Fruit fly (Drosophila melanogaster): ENCODE data around the gene CG42655.

Gene CG42655

dm6 chr3L:19979592-19979991, 26.1 kb upstream of the CG42655 start, which contains the start of gene CG14182 (continued):
- TF ChIP-seq stc (GFP tag; IDR thresholded peaks at IDR 0.05) = no peak
- TF ChIP-seq CG1792 (GFP tag; optimal IDR thresholded peaks at IDR 0.05) = no peak
- no peak for TF ChIP-seq CG10462 (GFP tag; optimal IDR thresholded peaks at IDR 0.05)
- peak; percentile 99 for TF ChIP-seq CG15514 (GFP tag; optimal IDR thresholded peaks at IDR 0.05)
- peak; percentile 49 for TF ChIP-seq knrl (GFP tag; IDR thresholded peaks at IDR 0.05; ENCODE audit: partially characterized antibody)
- TF ChIP-seq Doc3 (GFP tag; IDR thresholded peaks at IDR 0.05; ENCODE audit: partially characterized antibody) = peak; percentile 31; the same call in 1 of the 3 replicates
- peak; percentile 70 for TF ChIP-seq MESR4 (GFP tag; optimal IDR thresholded peaks at IDR 0.05)
- TF ChIP-seq oc (tag; optimal IDR thresholded peaks at IDR 0.05) = no peak
- TF ChIP-seq E2f2 (GFP tag; IDR thresholded peaks at IDR 0.05) = peak; percentile 93
- TF ChIP-seq zf30C (GFP tag; optimal IDR thresholded peaks at IDR 0.05) = no peak
- no peak for TF ChIP-seq CG11695 (GFP tag; IDR thresholded peaks at IDR 0.05)
- 0 out of 2 replicates have a peak, but pooled peaks have one; percentile 7 for TF ChIP-seq bbx (GFP tag; IDR thresholded peaks at IDR 0.05; ENCODE audit: partially characterized antibody)
- TF ChIP-seq gcm (GFP tag; optimal IDR thresholded peaks at IDR 0.05) = no peak
- 0 out of 3 replicates have a peak, but pooled peaks have one; percentile 39 for TF ChIP-seq Opbp (GFP tag; IDR thresholded peaks at IDR 0.05; ENCODE audit: partially characterized antibody)
- peak; percentile 63 for TF ChIP-seq sens (GFP tag)
- no peak for TF ChIP-seq Bdp1 (GFP tag; optimal IDR thresholded peaks at IDR 0.05)

dm6 chr3L:19978088-19978487, 24.6 kb upstream of the CG42655 start:
- no peak for TF ChIP-seq cato (GFP tag; optimal IDR thresholded peaks at IDR 0.05; ENCODE audit: borderline replicate concordance)
- no peak for TF ChIP-seq CG6175 (GFP tag; IDR thresholded peaks at IDR 0.05)
- TF ChIP-seq mld (GFP tag; IDR thresholded peaks at IDR 0.05; ENCODE audit: partially characterized antibody) = no peak
- TF ChIP-seq her (GFP tag; optimal IDR thresholded peaks at IDR 0.05) = no peak
- TF ChIP-seq ewg (GFP tag; optimal IDR thresholded peaks at IDR 0.05) = peak; percentile 18
- no peak for TF ChIP-seq dpn (GFP tag; optimal IDR thresholded peaks at IDR 0.05)

dm6 chr3L:19968725-19969598, 15.4 kb upstream of the CG42655 start:
- TF ChIP-seq Blimp-1 (GFP tag; optimal IDR thresholded peaks at IDR 0.05) = no peak
- TF ChIP-seq CG16863 (GFP tag; optimal IDR thresholded peaks at IDR 0.05) = no peak
- TF ChIP-seq Hand (GFP tag; optimal IDR thresholded peaks at IDR 0.05) = peak; percentile 15
- TF ChIP-seq bigmax (GFP tag; optimal IDR thresholded peaks at IDR 0.05) = no peak
- TF ChIP-seq mld (GFP tag; IDR thresholded peaks at IDR 0.05; ENCODE audit: partially characterized antibody) = no peak
- no peak for TF ChIP-seq wor (GFP tag; IDR thresholded peaks at IDR 0.05)
- no peak for TF ChIP-seq CG9817 (tag; optimal IDR thresholded peaks at IDR 0.05)
- TF ChIP-seq gem (tag; optimal IDR thresholded peaks at IDR 0.05) = no peak
- TF ChIP-seq Hmr (GFP tag; optimal IDR thresholded peaks at IDR 0.05) = peak; percentile 61
- no peak for TF ChIP-seq Poxn (GFP tag; IDR thresholded peaks at IDR 0.05)
- no peak for TF ChIP-seq D (optimal IDR thresholded peaks at IDR 0.05)
- no peak for TF ChIP-seq D (GFP tag; optimal IDR thresholded peaks at IDR 0.05)
- no peak for TF ChIP-seq CG4328 (GFP tag; optimal IDR thresholded peaks at IDR 0.05)
- no peak for TF ChIP-seq CG10543 (GFP tag; optimal IDR thresholded peaks at IDR 0.05)
- no peak for TF ChIP-seq NFAT (GFP tag; IDR thresholded peaks at IDR 0.05)
- TF ChIP-seq cad (GFP tag; optimal IDR thresholded peaks at IDR 0.05) = no peak
- TF ChIP-seq nmo (GFP tag; optimal IDR thresholded peaks at IDR 0.05) = peak; percentile 21
- no peak for TF ChIP-seq B-H1 (GFP tag; IDR thresholded peaks at IDR 0.05)
- peak; percentile 19 for TF ChIP-seq CG9727 (GFP tag; optimal IDR thresholded peaks at IDR 0.05)
- TF ChIP-seq bsh (GFP tag; optimal IDR thresholded peaks at IDR 0.05) = no peak
- TF ChIP-seq phol (tag; optimal IDR thresholded peaks at IDR 0.05) = no peak
- no peak for TF ChIP-seq bab2 (GFP tag; optimal IDR thresholded peaks at IDR 0.05)
- TF ChIP-seq repo (GFP tag; optimal IDR thresholded peaks at IDR 0.05) = no peak
- no peak for TF ChIP-seq hbn (GFP tag; IDR thresholded peaks at IDR 0.05; ENCODE audit: partially characterized antibody)
- TF ChIP-seq shn (GFP tag; optimal IDR thresholded peaks at IDR 0.05) = no peak
